Worm (Caenorhabditis elegans): ENCODE data around the gene ttr-16.
"Not testable (repeated sequence)": the region's sequence is repeated elsewhere in the genome, so short reads cannot be mapped to it uniquely, and the experiment has no call there.

DNA sequence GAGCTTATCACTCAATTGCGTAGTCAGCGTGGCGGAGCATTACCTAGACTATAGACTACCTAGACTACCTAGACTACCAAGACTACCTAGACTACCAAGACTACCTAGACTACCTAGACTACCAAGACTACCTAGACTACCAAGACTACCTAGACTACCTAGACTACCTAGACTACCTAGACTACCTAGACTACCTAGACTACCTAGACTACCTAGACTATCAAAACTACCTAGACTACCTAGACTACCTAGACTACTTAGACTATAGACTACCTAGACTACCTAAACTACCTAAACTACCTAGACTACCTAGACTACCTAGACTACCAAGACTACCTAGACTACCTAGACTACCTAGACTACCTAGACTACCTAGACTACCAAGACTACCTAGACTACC lies 7.0 kb upstream of the ttr-16 start:
- TF ChIP-seq pag-3 (tag; optimal IDR thresholded peaks at IDR 0.05; ENCODE audit: borderline replicate concordance); pha-4 (tag; optimal IDR thresholded peaks at IDR 0.05); pha-2 (tag; optimal IDR thresholded peaks at IDR 0.05); hlh-30 (tag; optimal IDR thresholded peaks at IDR 0.05; ENCODE audit: insufficient read depth); K09A11.1 (tag; optimal IDR thresholded peaks at IDR 0.05; ENCODE audit: insufficient read depth); ets-4 (tag; optimal IDR thresholded peaks at IDR 0.05); ceh-2 (tag; optimal IDR thresholded peaks at IDR 0.05); ama-1 (optimal IDR thresholded peaks at IDR 0.05); pqm-1 (tag; optimal IDR thresholded peaks at IDR 0.05): not testable (repeated sequence)
- TF ChIP-seq dmd-4 (tag; optimal IDR thresholded peaks at IDR 0.05; ENCODE audit: borderline replicate concordance) = peak; percentile 70

Data from whole organism, late embryonic.